Worm (Caenorhabditis elegans): Measurements from ENCODE around the gene Y43F8B.17.

Y43F8B.17 gene

ce11 chrV:19482535-19482934 lies 2.0 kb upstream of the Y43F8B.17 start, which contains the start of gene Y43F8B.22:
Y43F8B.22 (plus strand) TSS chrV:19482835.
- TF ChIP-seq hnd-1 (tag; optimal IDR thresholded peaks at IDR 0.05) (no peak), hmbx-1 (tag; optimal IDR thresholded peaks at IDR 0.05) (no peak), ets-7 (tag; optimal IDR thresholded peaks at IDR 0.05) (no peak), tra-4 (tag; optimal IDR thresholded peaks at IDR 0.05) (no peak), ceh-13 (GFP tag; optimal IDR thresholded peaks at IDR 0.05) (no peak), flt-1 (GFP tag; IDR thresholded peaks at IDR 0.05) (no peak), aly-1 (tag; optimal IDR thresholded peaks at IDR 0.05) (no peak), pes-1 (GFP tag; IDR thresholded peaks at IDR 0.05) (no peak), B0310.2 (tag; optimal IDR thresholded peaks at IDR 0.05) (no peak), tbx-11 (GFP tag; IDR thresholded peaks at IDR 0.05) (no peak), F13C5.2 (tag; optimal IDR thresholded peaks at IDR 0.05) (no peak), ama-1 (optimal IDR thresholded peaks at IDR 0.05) (no peak), tbx-37 (GFP tag; conservative IDR thresholded peaks at IDR 0.05) (no peak), ceh-36 (tag; optimal IDR thresholded peaks at IDR 0.05) (no peak), scrt-1 (GFP tag; IDR thresholded peaks at IDR 0.05) (no peak), hmg-4 (GFP tag; optimal IDR thresholded peaks at IDR 0.05) (no peak), sea-1 (GFP tag; conservative IDR thresholded peaks at IDR 0.05) (no peak)

ce11 chrV:19485261-19485660 lies 740 bp downstream of the Y43F8B.17 start, which contains the start of gene Y43F8B.28:
Y43F8B.28 (plus strand) TSS chrV:19485319.
- TF ChIP-seq hnd-1 (tag; optimal IDR thresholded peaks at IDR 0.05) (no peak), ceh-13 (GFP tag; optimal IDR thresholded peaks at IDR 0.05) (no peak), flt-1 (GFP tag; IDR thresholded peaks at IDR 0.05) (no peak), sea-1 (GFP tag; conservative IDR thresholded peaks at IDR 0.05) (no peak), B0310.2 (tag; optimal IDR thresholded peaks at IDR 0.05) (no peak), aly-1 (tag; optimal IDR thresholded peaks at IDR 0.05) (no peak), scrt-1 (GFP tag; IDR thresholded peaks at IDR 0.05) (no peak), tbx-11 (GFP tag; IDR thresholded peaks at IDR 0.05) (no peak), ets-7 (tag; optimal IDR thresholded peaks at IDR 0.05) (no peak), tra-4 (tag; optimal IDR thresholded peaks at IDR 0.05) (no peak), ama-1 (optimal IDR thresholded peaks at IDR 0.05) (no peak), hmbx-1 (tag; optimal IDR thresholded peaks at IDR 0.05) (no peak), pes-1 (GFP tag; IDR thresholded peaks at IDR 0.05) (no peak), hmg-4 (GFP tag; optimal IDR thresholded peaks at IDR 0.05) (no peak), ceh-36 (tag; optimal IDR thresholded peaks at IDR 0.05) (no peak), F13C5.2 (tag; optimal IDR thresholded peaks at IDR 0.05) (no peak)

- TF ChIP-seq pes-1 (GFP tag; IDR thresholded peaks at IDR 0.05) (no peak), tbx-37 (GFP tag; conservative IDR thresholded peaks at IDR 0.05) (no peak), hnd-1 (tag; optimal IDR thresholded peaks at IDR 0.05) (no peak), hmbx-1 (tag; optimal IDR thresholded peaks at IDR 0.05) (no peak), ceh-36 (tag; optimal IDR thresholded peaks at IDR 0.05) (no peak), tbx-11 (GFP tag; IDR thresholded peaks at IDR 0.05) (no peak), sea-1 (GFP tag; conservative IDR thresholded peaks at IDR 0.05) (no peak), F13C5.2 (tag; optimal IDR thresholded peaks at IDR 0.05) (no peak), B0310.2 (tag; optimal IDR thresholded peaks at IDR 0.05) (no peak), aly-1 (tag; optimal IDR thresholded peaks at IDR 0.05) (no peak), tra-4 (tag; optimal IDR thresholded peaks at IDR 0.05) (no peak), ets-7 (tag; optimal IDR thresholded peaks at IDR 0.05) (no peak), hmg-4 (GFP tag; optimal IDR thresholded peaks at IDR 0.05) (no peak), ceh-13 (GFP tag; optimal IDR thresholded peaks at IDR 0.05) (no peak), flt-1 (GFP tag; IDR thresholded peaks at IDR 0.05) (no peak), ama-1 (optimal IDR thresholded peaks at IDR 0.05) (no peak), scrt-1 (GFP tag; IDR thresholded peaks at IDR 0.05) (no peak)
Observed at ce11 chrV:19485690-19486089, 1.2 kb downstream of the Y43F8B.17 start, which contains the start of gene Y43F8B.18. Y43F8B.18 (plus strand) TSS chrV:19485990.

- TF ChIP-seq B0310.2 (tag; optimal IDR thresholded peaks at IDR 0.05) (no peak), hmbx-1 (tag; optimal IDR thresholded peaks at IDR 0.05) (no peak), ceh-36 (tag; optimal IDR thresholded peaks at IDR 0.05) (no peak), ceh-13 (GFP tag; optimal IDR thresholded peaks at IDR 0.05) (no peak), tbx-11 (GFP tag; IDR thresholded peaks at IDR 0.05) (no peak), pes-1 (GFP tag; IDR thresholded peaks at IDR 0.05) (no peak), tbx-37 (GFP tag; conservative IDR thresholded peaks at IDR 0.05) (no peak), aly-1 (tag; optimal IDR thresholded peaks at IDR 0.05) (no peak), flt-1 (GFP tag; IDR thresholded peaks at IDR 0.05) (no peak), scrt-1 (GFP tag; IDR thresholded peaks at IDR 0.05) (no peak), hnd-1 (tag; optimal IDR thresholded peaks at IDR 0.05) (no peak), tra-4 (tag; optimal IDR thresholded peaks at IDR 0.05) (no peak), F13C5.2 (tag; optimal IDR thresholded peaks at IDR 0.05) (no peak), sea-1 (GFP tag; conservative IDR thresholded peaks at IDR 0.05) (no peak), ama-1 (optimal IDR thresholded peaks at IDR 0.05) (no peak), ets-7 (tag; optimal IDR thresholded peaks at IDR 0.05) (no peak), hmg-4 (GFP tag; optimal IDR thresholded peaks at IDR 0.05) (no peak)
Observed at ce11 chrV:19490461-19490860, 5.9 kb downstream of the Y43F8B.17 start, which contains the start of gene Y43F8B.7. Y43F8B.7 (plus strand) TSS chrV:19490761.

- no peak for TF ChIP-seq tbx-11 (GFP tag; IDR thresholded peaks at IDR 0.05)
- no peak for TF ChIP-seq ama-1 (optimal IDR thresholded peaks at IDR 0.05)
- TF ChIP-seq hmg-4 (GFP tag; optimal IDR thresholded peaks at IDR 0.05): no peak
- TF ChIP-seq flt-1 (GFP tag; IDR thresholded peaks at IDR 0.05): no peak
- TF ChIP-seq B0310.2 (tag; optimal IDR thresholded peaks at IDR 0.05): no peak
- no peak for TF ChIP-seq F13C5.2 (tag; optimal IDR thresholded peaks at IDR 0.05)
- no peak for TF ChIP-seq aly-1 (tag; optimal IDR thresholded peaks at IDR 0.05)
- no peak for TF ChIP-seq scrt-1 (GFP tag; IDR thresholded peaks at IDR 0.05)
Observed at ce11 chrV:19491302-19491701, 6.8 kb downstream of the Y43F8B.17 start, which contains the start of gene Y43F8B.29. Y43F8B.29 (plus strand) TSS chrV:19491602.

ce11 chrV:19495145-19495544 lies 10.6 kb downstream of the Y43F8B.17 start:
- no peak for TF ChIP-seq ets-7 (tag; optimal IDR thresholded peaks at IDR 0.05)
- TF ChIP-seq hnd-1 (tag; optimal IDR thresholded peaks at IDR 0.05): no peak
- TF ChIP-seq ama-1 (optimal IDR thresholded peaks at IDR 0.05): no peak
- TF ChIP-seq ceh-36 (tag; optimal IDR thresholded peaks at IDR 0.05): no peak
- TF ChIP-seq tbx-11 (GFP tag; IDR thresholded peaks at IDR 0.05): no peak
- TF ChIP-seq ceh-13 (GFP tag; optimal IDR thresholded peaks at IDR 0.05): no peak
- TF ChIP-seq sea-1 (GFP tag; conservative IDR thresholded peaks at IDR 0.05): no peak
- no peak for TF ChIP-seq tra-4 (tag; optimal IDR thresholded peaks at IDR 0.05)
- no peak for TF ChIP-seq hmbx-1 (tag; optimal IDR thresholded peaks at IDR 0.05)
- no peak for TF ChIP-seq F13C5.2 (tag; optimal IDR thresholded peaks at IDR 0.05)
- no peak for TF ChIP-seq tbx-37 (GFP tag; conservative IDR thresholded peaks at IDR 0.05)

ce11 chrV:19495587-19495986 lies 11.1 kb downstream of the Y43F8B.17 start, which contains the start of gene scl-21:
scl-21 (minus strand) TSS chrV:19495687.
- TF ChIP-seq flt-1 (GFP tag; IDR thresholded peaks at IDR 0.05) (no peak), pes-1 (GFP tag; IDR thresholded peaks at IDR 0.05) (no peak), tbx-11 (GFP tag; IDR thresholded peaks at IDR 0.05) (no peak), ceh-13 (GFP tag; optimal IDR thresholded peaks at IDR 0.05) (no peak), ama-1 (optimal IDR thresholded peaks at IDR 0.05) (no peak), hmg-4 (GFP tag; optimal IDR thresholded peaks at IDR 0.05) (no peak), ets-7 (tag; optimal IDR thresholded peaks at IDR 0.05) (no peak), B0310.2 (tag; optimal IDR thresholded peaks at IDR 0.05) (no peak), hmbx-1 (tag; optimal IDR thresholded peaks at IDR 0.05) (no peak), hnd-1 (tag; optimal IDR thresholded peaks at IDR 0.05) (no peak), tbx-37 (GFP tag; conservative IDR thresholded peaks at IDR 0.05) (no peak), ceh-36 (tag; optimal IDR thresholded peaks at IDR 0.05) (no peak), aly-1 (tag; optimal IDR thresholded peaks at IDR 0.05) (no peak), tra-4 (tag; optimal IDR thresholded peaks at IDR 0.05) (no peak), F13C5.2 (tag; optimal IDR thresholded peaks at IDR 0.05) (no peak), scrt-1 (GFP tag; IDR thresholded peaks at IDR 0.05) (no peak), sea-1 (GFP tag; conservative IDR thresholded peaks at IDR 0.05) (no peak)

Data from whole organism, early embryonic.